Fruit fly (Drosophila melanogaster) whole organism, adult: ENCODE data around the gene CG43333.

Experiments
- CG11617 ChIP-seq: fragments of 200-800 bp; sonication (Bioruptor generic); optimal IDR thresholded peaks from 2 replicates; lab custom pipeline; 2017; ENCODE audit warnings: mild to moderate bottlenecking, missing biosample characterization, missing genetic modification reagents, missing genetic modification characterization
- CG1620 ChIP-seq: fragments of 200-800 bp; sonication (Bioruptor generic); optimal IDR thresholded peaks from 2 replicates; lab custom pipeline; 2016; ENCODE audit warnings: missing biosample characterization, missing genetic modification characterization
- CG33017 ChIP-seq: fragments of 200-800 bp; sonication (Bioruptor generic); optimal IDR thresholded peaks from 2 replicates; lab custom pipeline; 2018; ENCODE audit warnings: missing biosample characterization, mild to moderate bottlenecking, missing genetic modification characterization, moderate library complexity
- CG7045 ChIP-seq: fragments of 200-800 bp; sonication (Bioruptor generic); optimal IDR thresholded peaks from 2 replicates; lab custom pipeline; 2017; ENCODE audit warnings: missing biosample characterization, mild to moderate bottlenecking, missing genetic modification characterization
- Clk ChIP-seq: fragments of 200-800 bp; sonication (Bioruptor generic); optimal IDR thresholded peaks from 2 replicates; lab custom pipeline; 2017; ENCODE audit warnings: missing biosample characterization, missing genetic modification characterization
- Hr96 ChIP-seq: fragments of 200-800 bp; sonication (Bioruptor generic); optimal IDR thresholded peaks from 2 replicates; lab custom pipeline; 2016; ENCODE audit warnings: missing biosample characterization, missing genetic modification characterization
- Mnt ChIP-seq: fragments of 200-800 bp; sonication (Bioruptor generic); optimal IDR thresholded peaks from 2 replicates; lab custom pipeline; 2016; ENCODE audit warnings: missing biosample characterization, mild to moderate bottlenecking, missing genetic modification characterization
- cic ChIP-seq: fragments of 200-800 bp; sonication (Bioruptor generic); optimal IDR thresholded peaks from 2 replicates; lab custom pipeline; 2017; ENCODE audit warnings: missing biosample characterization, mild to moderate bottlenecking, missing genetic modification characterization, moderate library complexity
- cnc ChIP-seq, 2 experiments: fragments of >200 bp; optimal IDR thresholded peaks; 2 replicates each; lab custom pipeline; 2017
- kay ChIP-seq: fragments of 200-800 bp; sonication (Bioruptor generic); peaks from one replicate; lab custom pipeline; 2016; ENCODE audit warnings: missing biosample characterization, missing genetic modification characterization, borderline replicate concordance
- pad ChIP-seq: fragments of 200-800 bp; sonication (Bioruptor generic); optimal IDR thresholded peaks from 3 replicates; lab custom pipeline; 2017; ENCODE audit warnings: missing biosample characterization, missing genetic modification characterization, mild to moderate bottlenecking, moderate library complexity, missing genetic modification reagents
- tj ChIP-seq: fragments of 200-800 bp; sonication (Bioruptor generic); optimal IDR thresholded peaks from 3 replicates; lab custom pipeline; 2017; ENCODE audit warnings: missing biosample characterization, mild to moderate bottlenecking, missing genetic modification characterization, moderate library complexity
- toe ChIP-seq: fragments of 200-800 bp; sonication (Bioruptor generic); optimal IDR thresholded peaks from 2 replicates; lab custom pipeline; 2016; ENCODE audit warnings: missing biosample characterization, missing genetic modification characterization

DNA sequence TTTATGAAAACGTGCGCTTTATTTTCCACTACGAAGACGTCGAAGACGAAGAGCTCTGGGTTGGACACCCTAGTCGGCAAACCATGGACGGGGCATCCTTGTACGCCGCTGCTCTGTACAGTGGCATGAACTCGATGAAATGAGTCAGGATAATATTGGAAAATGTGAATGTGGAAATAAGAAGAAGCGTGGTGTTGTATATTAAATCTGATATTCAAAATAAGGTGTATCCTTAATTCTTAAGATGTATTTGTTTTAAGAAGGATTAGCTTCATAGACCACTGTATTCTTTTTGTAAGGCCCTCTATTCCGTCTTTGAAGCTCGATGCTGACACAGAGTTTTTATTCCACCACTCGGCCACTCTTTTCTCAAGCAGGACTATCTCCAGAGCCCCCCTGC is 39.2 kb downstream of the CG43333 start:
- TF ChIP-seq CG33017 (tag; lab: Kevin White, UChicago) (no peak), Mnt (GFP tag; lab: Kevin White, UChicago) (no peak), cnc (optimal IDR thresholded peaks at IDR 0.05; lab: Kevin White, UChicago) (no peak), CG7045 (GFP tag; lab: Kevin White, UChicago) (no peak), Hr96 (GFP tag; lab: Kevin White, UChicago) (no peak), cic (GFP tag; lab: Kevin White, UChicago) (no peak), toe (GFP tag; lab: Kevin White, UChicago) (no peak), kay (GFP tag; lab: Kevin White, UChicago) (no peak), CG11617 (GFP tag; lab: Kevin White, UChicago) (no peak), pad (no peak), CG1620 (GFP tag; lab: Kevin White, UChicago) (no peak), tj (GFP tag; lab: Kevin White, UChicago) (no peak), Clk (GFP tag; lab: Kevin White, UChicago) (no peak)
